Worm (Caenorhabditis elegans): ENCODE results near the gene B0222.1.

DNA sequence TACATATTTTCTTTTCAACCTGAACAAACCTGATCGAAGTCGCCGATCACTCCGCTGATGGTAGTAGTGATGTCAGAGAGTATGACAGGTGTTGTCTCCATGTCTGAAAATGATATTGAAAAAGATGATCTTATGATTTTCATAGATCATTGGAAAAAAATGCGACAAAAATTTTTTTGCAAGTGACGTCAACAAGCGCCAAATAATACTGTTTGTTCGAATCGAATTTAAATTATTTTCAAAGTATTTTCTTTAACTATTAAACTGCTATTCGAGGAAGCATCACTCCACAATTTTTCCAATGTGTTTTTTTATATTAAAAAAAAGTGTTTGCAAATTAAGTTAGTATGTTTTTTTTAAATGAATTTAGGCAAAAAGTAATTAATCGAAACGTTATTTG is 3.6 kb downstream of the B0222.1 start, which contains the start of gene pitr-2:
- TF ChIP-seq aly-1 (tag; optimal IDR thresholded peaks at IDR 0.05), result no peak
- TF ChIP-seq ama-1 (optimal IDR thresholded peaks at IDR 0.05), result no peak
- no peak for TF ChIP-seq hmg-4 (GFP tag; optimal IDR thresholded peaks at IDR 0.05)
- TF ChIP-seq ceh-36 (tag; optimal IDR thresholded peaks at IDR 0.05), result no peak
- no peak for TF ChIP-seq ets-7 (tag; optimal IDR thresholded peaks at IDR 0.05)
- no peak for TF ChIP-seq flt-1 (GFP tag; IDR thresholded peaks at IDR 0.05)
- TF ChIP-seq sea-1 (GFP tag; conservative IDR thresholded peaks at IDR 0.05), result no peak
- TF ChIP-seq hnd-1 (tag; optimal IDR thresholded peaks at IDR 0.05), result no peak
- TF ChIP-seq tbx-37 (GFP tag; conservative IDR thresholded peaks at IDR 0.05), result no peak
- TF ChIP-seq B0310.2 (tag; optimal IDR thresholded peaks at IDR 0.05), result no peak
